Worm (Caenorhabditis elegans): ENCODE results near the gene sto-1.

DNA sequence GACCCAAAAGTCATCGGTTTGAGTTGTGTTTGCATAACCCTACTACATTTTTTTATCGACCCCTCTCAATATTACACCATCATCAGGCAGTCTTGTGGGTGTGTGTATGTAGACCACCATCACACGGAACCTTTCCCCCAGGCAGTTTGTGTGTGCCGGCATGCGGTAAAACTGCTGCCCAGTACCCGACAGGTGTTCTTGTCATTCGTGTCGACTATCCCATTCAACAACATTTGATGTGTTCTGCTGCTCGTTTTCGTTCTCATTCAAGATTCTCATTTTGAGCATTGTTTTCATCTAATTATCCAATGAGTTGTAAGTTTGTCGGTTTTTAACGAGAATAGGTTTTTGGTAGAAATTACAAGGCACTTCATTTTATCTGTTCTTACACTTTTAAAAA, 40.0 kb upstream of the sto-1 start:
- TF ChIP-seq fos-1 (tag; optimal IDR thresholded peaks at IDR 0.05) = no peak
- TF ChIP-seq pqm-1 (tag; optimal IDR thresholded peaks at IDR 0.05) = no peak
- no peak for TF ChIP-seq ama-1 (optimal IDR thresholded peaks at IDR 0.05)
- no peak for TF ChIP-seq nhr-76 (tag; optimal IDR thresholded peaks at IDR 0.05)
- no peak for TF ChIP-seq nhr-6 (tag; optimal IDR thresholded peaks at IDR 0.05)
- no peak for TF ChIP-seq unc-62 (GFP tag; optimal IDR thresholded peaks at IDR 0.05 in 1 of 2)
- no peak for TF ChIP-seq unc-62 (tag; optimal IDR thresholded peaks at IDR 0.05)
- no peak for TF ChIP-seq F49E8.2 (tag; optimal IDR thresholded peaks at IDR 0.05; ENCODE audit: borderline replicate concordance)

All from whole organism, L4 larva.